Fruit fly (Drosophila melanogaster): Measurements from ENCODE around the gene CG14292.

- TF ChIP-seq Hr96 (GFP tag; optimal IDR thresholded peaks at IDR 0.05) (no peak), CG11617 (GFP tag; optimal IDR thresholded peaks at IDR 0.05) (peak; percentile 46), cic (GFP tag; optimal IDR thresholded peaks at IDR 0.05) (peak; percentile 33)
Observed at dm6 chr3R:18905921-18906878, 745 bp upstream of the CG14292 start, which contains the start of gene EndoA.
